Fruit fly (Drosophila melanogaster) S2 (cell line): ENCODE results near the gene CG4836.

Source experiments
- CG8478 ChIP-seq: fragments of >200 bp; optimal IDR thresholded peaks from 2 replicates; lab custom pipeline; 2018
- CTCF ChIP-seq, 2 experiments: fragments of >200 bp; optimal IDR thresholded peaks; 2 replicates each; lab custom pipeline; 2018

dm6 chr3R:20031043-20031763, 17.5 kb downstream of the CG4836 start, which contains the start of gene trem:
- TF ChIP-seq CG8478 (lab: Kevin White, UChicago) (no peak), CTCF (optimal IDR thresholded peaks at IDR 0.05; lab: Kevin White, UChicago) (no peak)
